Worm (Caenorhabditis elegans) whole organism, mixed stage, embryonic: Measurements from ENCODE around the gene T09A5.5.

ENCODE experiments used
- elt-1 ChIP-seq: sonication (generic microtip); optimal IDR thresholded peaks from 2 replicates; lab custom pipeline; 2017; ENCODE audit warnings: missing genetic modification characterization, mild to moderate bottlenecking, missing compliant biosample characterization, antibody characterized with exemption, moderate library complexity, borderline replicate concordance; ENCODE audit not compliant: insufficient read depth
- nhr-28 ChIP-seq: fragments of 150-350 bp; optimal IDR thresholded peaks from 2 replicates; lab custom pipeline; 2014; ENCODE audit warnings: missing biosample characterization, missing genetic modification characterization

- TF ChIP-seq nhr-28 (tag; lab: Kevin White, UChicago): no peak
- TF ChIP-seq elt-1: no peak
Measured at ce11 chrII:7838661-7839060, 14.9 kb downstream of the T09A5.5 start.
